Worm (Caenorhabditis elegans) whole organism, L1 larva: ENCODE results near the gene pap-2.
A peak's percentile ranks its signal among the peaks of the same experiment; 100 is the strongest.

ENCODE experiments used
- C16A3.4 ChIP-seq: fragments of 150-350 bp; optimal IDR thresholded peaks from 2 replicates; lab custom pipeline; 2014; ENCODE audit warnings: missing biosample characterization, missing genetic modification characterization
- alr-1 ChIP-seq: fragments of 200-800 bp; sonication (Bioruptor generic); optimal IDR thresholded peaks from 2 replicates; lab custom pipeline; 2018; ENCODE audit warnings: borderline replicate concordance, mild to moderate bottlenecking, missing genetic modification characterization, missing compliant biosample characterization
- ama-1 ChIP-seq: fragments of 150-350 bp; optimal IDR thresholded peaks from 2 replicates; lab custom pipeline; 2014
- blmp-1 ChIP-seq: fragments of 150-350 bp; optimal IDR thresholded peaks from 2 replicates; lab custom pipeline; 2014; ENCODE audit warnings: missing biosample characterization, missing genetic modification characterization
- ceh-82 ChIP-seq, 3 experiments: fragments of 150-350 bp in 1 of 3; sonication (generic microtip) in 2 of 3; optimal IDR thresholded peaks; 2 replicates each; lab custom pipeline; 2014 to 2017; ENCODE audit warnings: missing biosample characterization in 3 of 3, missing genetic modification characterization in 3 of 3
- ceh-88 ChIP-seq: fragments of 200-800 bp; sonication (Bioruptor generic); IDR thresholded peaks from 2 replicates; pipeline ENCODE4 v1.3.6; 2022; ENCODE audit warnings: missing genetic modification characterization, missing compliant biosample characterization
- ceh-90 ChIP-seq: sonication (generic microtip); optimal IDR thresholded peaks from 2 replicates; lab custom pipeline; 2016; ENCODE audit warnings: missing genetic modification characterization, missing compliant biosample characterization
- ces-1 ChIP-seq: fragments of 150-350 bp; optimal IDR thresholded peaks from 2 replicates; lab custom pipeline; 2014; ENCODE audit warnings: missing biosample characterization, missing genetic modification reagents, missing genetic modification characterization
- dpl-1 ChIP-seq, 3 experiments: fragments of 150-350 bp in 2 of 3; sonication (generic microtip) in 1 of 3; optimal IDR thresholded peaks; 2 replicates each; lab custom pipeline; 2014 to 2017; ENCODE audit warnings: missing biosample characterization in 3 of 3, missing genetic modification characterization in 3 of 3, missing genetic modification reagents in 3 of 3
- dsc-1 ChIP-seq: sonication (generic microtip); optimal IDR thresholded peaks from 2 replicates; lab custom pipeline; 2016; ENCODE audit warnings: mild to moderate bottlenecking, missing genetic modification characterization, missing compliant biosample characterization
- efl-1 ChIP-seq, 4 experiments: fragments of 150-350 bp; optimal IDR thresholded peaks in 3 of 4; peaks in 1 of 4; 1 replicate in 1 of 4; 2 replicates in 3 of 4; lab custom pipeline; 2014; ENCODE audit warnings: missing biosample characterization in 2 of 4, missing genetic modification characterization in 2 of 4, missing genetic modification reagents in 2 of 4
- egl-13 ChIP-seq: sonication (generic microtip); optimal IDR thresholded peaks from 2 replicates; lab custom pipeline; 2016; ENCODE audit warnings: missing genotype, missing genetic modification reagents, missing genetic modification characterization, missing compliant biosample characterization
- elt-3 ChIP-seq, 6 experiments: fragments of 150-350 bp in 1 of 6; sonication (generic microtip); optimal IDR thresholded peaks; 2 replicates each; lab custom pipeline; 2017 to 2018; ENCODE audit warnings: missing biosample characterization in 6 of 6, missing genetic modification characterization in 6 of 6, inconsistent platforms in 1 of 6
- ets-5 ChIP-seq: fragments of 200-800 bp; sonication (Bioruptor generic); IDR thresholded peaks from 2 replicates; pipeline ENCODE4 v1.3.6; 2022; ENCODE audit warnings: missing genetic modification characterization, missing compliant biosample characterization
- fkh-4 ChIP-seq: sonication (generic microtip); optimal IDR thresholded peaks from 2 replicates; lab custom pipeline; 2016; ENCODE audit warnings: missing compliant biosample characterization, missing genetic modification characterization, borderline replicate concordance
- fkh-8 ChIP-seq: sonication (generic microtip); optimal IDR thresholded peaks from 2 replicates; lab custom pipeline; 2016; ENCODE audit warnings: mild to moderate bottlenecking, missing genetic modification characterization, missing compliant biosample characterization
- fos-1 ChIP-seq: fragments of 150-350 bp; optimal IDR thresholded peaks from 2 replicates; lab custom pipeline; 2014; ENCODE audit warnings: missing biosample characterization, missing genetic modification characterization
- hlh-17 ChIP-seq: fragments of 200-800 bp; sonication (Bioruptor generic); optimal IDR thresholded peaks from 2 replicates; lab custom pipeline; 2018; ENCODE audit warnings: missing genetic modification characterization, mild to moderate bottlenecking, missing compliant biosample characterization, moderate library complexity, borderline replicate concordance
- hlh-4 ChIP-seq: sonication (generic microtip); optimal IDR thresholded peaks from 2 replicates; lab custom pipeline; 2016; ENCODE audit warnings: mild to moderate bottlenecking, missing genetic modification characterization, missing compliant biosample characterization
- hpl-2 ChIP-seq: fragments of 150-350 bp; optimal IDR thresholded peaks from 2 replicates; lab custom pipeline; 2014; ENCODE audit warnings: missing biosample characterization, missing genetic modification reagents, missing genetic modification characterization
- isw-1 ChIP-seq: fragments of 200-800 bp; sonication (Bioruptor generic); IDR thresholded peaks from 2 replicates; pipeline ENCODE4 v1.3.6; 2022; ENCODE audit warnings: missing genetic modification characterization, missing compliant biosample characterization
- lin-13 ChIP-seq: fragments of 150-350 bp; optimal IDR thresholded peaks from 2 replicates; lab custom pipeline; 2014; ENCODE audit warnings: missing biosample characterization, missing genetic modification reagents, missing genetic modification characterization
- lin-14 ChIP-seq: fragments of 200-800 bp; sonication (Bioruptor generic); optimal IDR thresholded peaks from 2 replicates; lab custom pipeline; 2018; ENCODE audit warnings: mild to moderate bottlenecking, missing genetic modification characterization, moderate library complexity, missing compliant biosample characterization
- lin-15B ChIP-seq: fragments of 150-350 bp; sonication (generic microtip); optimal IDR thresholded peaks from 3 replicates; lab custom pipeline; 2014; ENCODE audit warnings: missing biosample characterization, missing genetic modification characterization
- lin-35 ChIP-seq, 2 experiments: fragments of 150-350 bp; optimal IDR thresholded peaks; 2 replicates each; lab custom pipeline; 2014; ENCODE audit warnings: missing biosample characterization in 2 of 2, missing genetic modification characterization in 2 of 2, missing genetic modification reagents in 2 of 2
- lin-39 ChIP-seq: fragments of 150-350 bp; optimal IDR thresholded peaks from 2 replicates; lab custom pipeline; 2014; ENCODE audit warnings: missing biosample characterization, missing genetic modification reagents, missing genetic modification characterization
- lsy-2 ChIP-seq, 2 experiments: fragments of 150-350 bp; optimal IDR thresholded peaks; 2 replicates each; lab custom pipeline; 2014; ENCODE audit warnings: missing biosample characterization in 2 of 2, missing genetic modification characterization in 2 of 2
- mef-2 ChIP-seq: fragments of 150-350 bp; optimal IDR thresholded peaks from 2 replicates; lab custom pipeline; 2014; ENCODE audit warnings: missing biosample characterization, missing genetic modification characterization
- mep-1 ChIP-seq: fragments of 150-350 bp; optimal IDR thresholded peaks from 2 replicates; lab custom pipeline; 2014; ENCODE audit warnings: missing biosample characterization, missing genetic modification characterization
- nhr-12 ChIP-seq: sonication (generic microtip); optimal IDR thresholded peaks from 2 replicates; lab custom pipeline; 2017; ENCODE audit warnings: missing biosample characterization, missing genetic modification characterization
- nhr-20 ChIP-seq: sonication (generic microtip); optimal IDR thresholded peaks from 2 replicates; lab custom pipeline; 2016; ENCODE audit warnings: mild to moderate bottlenecking, missing genetic modification characterization, missing compliant biosample characterization
- nhr-71 ChIP-seq: sonication (generic microtip); optimal IDR thresholded peaks from 2 replicates; lab custom pipeline; 2016; ENCODE audit warnings: mild to moderate bottlenecking, missing genetic modification characterization, moderate library complexity, missing compliant biosample characterization
- nhr-76 ChIP-seq: sonication (generic microtip); optimal IDR thresholded peaks from 2 replicates; lab custom pipeline; 2017; ENCODE audit warnings: missing biosample characterization, missing genetic modification characterization
- nhr-84 ChIP-seq: sonication (generic microtip); optimal IDR thresholded peaks from 2 replicates; lab custom pipeline; 2017; ENCODE audit warnings: missing biosample characterization, missing genetic modification characterization
- nhr-85 ChIP-seq: sonication (generic microtip); peaks from one replicate; lab custom pipeline; 2016; ENCODE audit warnings: missing genetic modification characterization, inconsistent platforms, missing compliant biosample characterization
- nhr-90 ChIP-seq: sonication (generic microtip); optimal IDR thresholded peaks from 2 replicates; lab custom pipeline; 2016; ENCODE audit warnings: mild to moderate bottlenecking, missing genetic modification characterization, missing compliant biosample characterization; ENCODE audit not compliant: poor library complexity
- pax-3 ChIP-seq: fragments of 200-800 bp; sonication (Bioruptor generic); optimal IDR thresholded peaks from 2 replicates; lab custom pipeline; 2018; ENCODE audit warnings: mild to moderate bottlenecking, missing genetic modification characterization, moderate library complexity, missing compliant biosample characterization
- rnt-1 ChIP-seq: sonication (generic microtip); optimal IDR thresholded peaks from 2 replicates; lab custom pipeline; 2016; ENCODE audit warnings: mild to moderate bottlenecking, missing genetic modification characterization, moderate library complexity, missing compliant biosample characterization
- snpc-4 ChIP-seq: fragments of 150-350 bp; optimal IDR thresholded peaks from 2 replicates; lab custom pipeline; 2014; ENCODE audit warnings: missing biosample characterization, missing genetic modification characterization
- snu-23 ChIP-seq: sonication (generic microtip); optimal IDR thresholded peaks from 2 replicates; lab custom pipeline; 2016; ENCODE audit warnings: missing genetic modification characterization, missing compliant biosample characterization
- sox-4 ChIP-seq: sonication (generic microtip); optimal IDR thresholded peaks from 2 replicates; lab custom pipeline; 2016; ENCODE audit warnings: missing genetic modification characterization, missing compliant biosample characterization
- sup-37 ChIP-seq: fragments of 200-800 bp; sonication (Bioruptor generic); optimal IDR thresholded peaks from 2 replicates; lab custom pipeline; 2018; ENCODE audit warnings: mild to moderate bottlenecking, missing genetic modification characterization, missing compliant biosample characterization
- tbx-2 ChIP-seq: sonication (generic microtip); optimal IDR thresholded peaks from 2 replicates; lab custom pipeline; 2016; ENCODE audit warnings: missing genetic modification characterization, missing compliant biosample characterization
- unc-130 ChIP-seq: fragments of 150-350 bp; optimal IDR thresholded peaks from 2 replicates; lab custom pipeline; 2017; ENCODE audit warnings: missing biosample characterization, missing genetic modification characterization, inconsistent platforms
- unc-62 ChIP-seq: fragments of 150-350 bp; optimal IDR thresholded peaks from 2 replicates; lab custom pipeline; 2014; ENCODE audit warnings: missing biosample characterization, missing genetic modification reagents, missing genetic modification characterization
- unc-98 ChIP-seq: fragments of 200-800 bp; sonication (Bioruptor generic); IDR thresholded peaks from 2 replicates; pipeline ENCODE4 v1.3.6; 2022; ENCODE audit warnings: missing genetic modification characterization, missing compliant biosample characterization
- vab-15 ChIP-seq: sonication (generic microtip); optimal IDR thresholded peaks from 2 replicates; lab custom pipeline; 2017; ENCODE audit warnings: missing genotype, mild to moderate bottlenecking, missing genetic modification characterization, missing compliant biosample characterization
- zag-1 ChIP-seq: fragments of 150-350 bp; optimal IDR thresholded peaks from 2 replicates; lab custom pipeline; 2014; ENCODE audit warnings: missing biosample characterization, missing genetic modification characterization
- ztf-11 ChIP-seq, 2 experiments: sonication (generic microtip); optimal IDR thresholded peaks; 2 replicates each; lab custom pipeline; 2016 to 2017; ENCODE audit warnings: missing genetic modification characterization in 2 of 2, missing biosample characterization in 1 of 2, missing compliant biosample characterization in 1 of 2
- ztf-4 ChIP-seq: fragments of 150-350 bp; optimal IDR thresholded peaks from 2 replicates; lab custom pipeline; 2014; ENCODE audit warnings: missing biosample characterization, missing genetic modification characterization

The pap-2 gene

DNA sequence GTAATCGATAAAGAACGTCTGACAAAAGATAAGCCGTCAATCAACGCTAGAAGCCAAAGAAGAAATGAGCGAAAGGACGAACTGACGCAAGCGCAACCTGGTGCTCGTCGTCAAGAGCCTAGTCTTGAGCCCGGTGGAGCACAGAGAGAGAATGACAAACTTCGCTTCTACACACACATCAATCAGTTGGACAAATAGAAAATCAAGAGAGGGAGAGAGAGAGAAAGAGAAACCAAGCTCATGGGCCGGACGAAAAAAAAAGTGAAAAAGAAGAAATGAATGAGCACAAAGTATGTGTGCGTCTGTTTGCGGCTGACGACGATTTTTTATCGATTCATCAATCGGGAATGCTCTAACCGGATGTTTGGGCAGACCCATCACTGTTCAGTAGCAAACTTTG, 11.9 kb upstream of the pap-2 start (continued):
- TF ChIP-seq lin-39 = peak; percentile 22
- TF ChIP-seq vab-15 (tag; lab: Kevin White, UChicago) = no peak
- TF ChIP-seq ztf-11 (tag; optimal IDR thresholded peaks at IDR 0.05; lab: Kevin White, UChicago) = no peak
- TF ChIP-seq isw-1 = no peak
- TF ChIP-seq fkh-8 = no peak
- no peak for TF ChIP-seq mep-1 (tag; lab: Kevin White, UChicago)
- TF ChIP-seq nhr-84 = no peak
- TF ChIP-seq tbx-2 (tag; lab: Kevin White, UChicago) = no peak
- TF ChIP-seq unc-62 (GFP tag; lab: Kevin White, UChicago) = no peak
- TF ChIP-seq efl-1 (optimal IDR thresholded peaks at IDR 0.05; lab: Kevin White, UChicago) = peak; percentile 2 to 12
- TF ChIP-seq efl-1 (GFP tag; optimal IDR thresholded peaks at IDR 0.05 in 1 of 2; lab: Kevin White, UChicago) = peak; percentile 17 to 92
- no peak for TF ChIP-seq dpl-1 (GFP tag; optimal IDR thresholded peaks at IDR 0.05; lab: Kevin White, UChicago)
- no peak for TF ChIP-seq alr-1 (tag; lab: Kevin White, UChicago)
- no peak for TF ChIP-seq ceh-82 (tag; optimal IDR thresholded peaks at IDR 0.05; lab: Kevin White, UChicago)
- TF ChIP-seq rnt-1 (tag; lab: Kevin White, UChicago) = peak; percentile 66
- no peak for TF ChIP-seq ces-1 (GFP tag; lab: Kevin White, UChicago)
- TF ChIP-seq sox-4 (tag; lab: Kevin White, UChicago) = no peak
- TF ChIP-seq elt-3 (tag; optimal IDR thresholded peaks at IDR 0.05; lab: Kevin White, UChicago) = no peak
- no peak for TF ChIP-seq lin-13 (GFP tag; lab: Kevin White, UChicago)
- TF ChIP-seq nhr-76 (tag; lab: Kevin White, UChicago) = no peak
- no peak for TF ChIP-seq ceh-88 (GFP tag; lab: Robert Waterston, UW)
- TF ChIP-seq nhr-90 (tag; lab: Kevin White, UChicago) = no peak
- TF ChIP-seq egl-13 (tag; lab: Kevin White, UChicago) = no peak
- TF ChIP-seq lin-35 (GFP tag; optimal IDR thresholded peaks at IDR 0.05; lab: Kevin White, UChicago) = peak in 1 of 2 experiments; percentile 0
- no peak for TF ChIP-seq fkh-4 (tag; lab: Kevin White, UChicago)
- TF ChIP-seq zag-1 (tag; lab: Kevin White, UChicago) = no peak
- no peak for TF ChIP-seq ets-5 (GFP tag; lab: Robert Waterston, UW)
- TF ChIP-seq lin-14 (GFP tag; lab: Kevin White, UChicago) = peak; percentile 48
- no peak for TF ChIP-seq hlh-17 (GFP tag; lab: Kevin White, UChicago)
- no peak for TF ChIP-seq hlh-4 (tag; lab: Kevin White, UChicago)
- TF ChIP-seq hpl-2 (GFP tag; lab: Kevin White, UChicago) = no peak
- TF ChIP-seq ztf-4 = no peak
- no peak for TF ChIP-seq pax-3 (tag; lab: Kevin White, UChicago)
- no peak for TF ChIP-seq ceh-90 (tag; lab: Kevin White, UChicago)
- peak; percentile 52 for TF ChIP-seq nhr-71 (tag; lab: Kevin White, UChicago)
- no peak for TF ChIP-seq lin-15B (tag; lab: Kevin White, UChicago)
- TF ChIP-seq dsc-1 (tag; lab: Kevin White, UChicago) = peak; percentile 27

DNA sequence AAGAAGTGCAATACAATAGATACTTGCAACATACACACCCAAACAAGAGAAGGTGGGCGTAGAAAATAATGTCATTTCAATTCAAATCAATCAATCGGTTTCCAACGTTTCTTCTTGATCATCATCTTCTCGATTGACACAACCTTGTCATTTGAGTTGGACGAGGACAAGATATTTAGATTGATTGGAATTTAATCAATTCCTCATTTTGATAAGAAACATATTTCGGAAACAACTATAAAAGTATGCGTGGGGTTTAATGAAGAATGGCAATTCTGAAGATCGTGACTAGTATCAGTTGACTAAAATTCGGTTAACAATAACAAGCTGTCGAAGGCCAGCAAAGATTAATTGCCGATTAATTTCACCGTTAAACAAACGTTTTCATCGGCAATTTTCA, 11.4 kb upstream of the pap-2 start:
- TF ChIP-seq unc-130 = peak; percentile 51
- peak; percentile 6 for TF ChIP-seq fkh-4 (tag; lab: Kevin White, UChicago)
- peak in 1 of 2 experiments; percentile 29 for TF ChIP-seq lin-35 (GFP tag; optimal IDR thresholded peaks at IDR 0.05; lab: Kevin White, UChicago)
- no peak for TF ChIP-seq ces-1 (GFP tag; lab: Kevin White, UChicago)
- TF ChIP-seq efl-1 (optimal IDR thresholded peaks at IDR 0.05; lab: Kevin White, UChicago) = no peak
- peak in 1 of 2 experiments; percentile 40 for TF ChIP-seq efl-1 (GFP tag; optimal IDR thresholded peaks at IDR 0.05 in 1 of 2; lab: Kevin White, UChicago)
- TF ChIP-seq mep-1 (tag; lab: Kevin White, UChicago) = peak; percentile 39
- TF ChIP-seq vab-15 (tag; lab: Kevin White, UChicago) = peak; percentile 37
- TF ChIP-seq snpc-4 (tag; lab: Kevin White, UChicago) = no peak
- TF ChIP-seq unc-98 (GFP tag; lab: Robert Waterston, UW) = no peak
- peak in 5 of 6 experiments; percentile 41 to 89 (median 65) for TF ChIP-seq elt-3 (tag; optimal IDR thresholded peaks at IDR 0.05; lab: Kevin White, UChicago)
- no peak for TF ChIP-seq ama-1 (lab: Kevin White, UChicago)
- no peak for TF ChIP-seq nhr-12
- TF ChIP-seq nhr-85 (tag; lab: Kevin White, UChicago) = peak; percentile 91
- TF ChIP-seq fos-1 = no peak
- TF ChIP-seq snu-23 (GFP tag; lab: Kevin White, UChicago) = peak; percentile 47
- peak; percentile 36 for TF ChIP-seq blmp-1 (tag; lab: Kevin White, UChicago)
- TF ChIP-seq lin-14 (GFP tag; lab: Kevin White, UChicago) = peak; percentile 56
- TF ChIP-seq rnt-1 (tag; lab: Kevin White, UChicago) = no peak
- peak in 1 of 2 experiments; percentile 39 for TF ChIP-seq lsy-2 (tag; optimal IDR thresholded peaks at IDR 0.05; lab: Kevin White, UChicago)
- TF ChIP-seq C16A3.4 (tag; lab: Kevin White, UChicago) = peak; percentile 22
- TF ChIP-seq nhr-20 (tag; lab: Kevin White, UChicago) = peak; percentile 13
- TF ChIP-seq mef-2 (tag; lab: Kevin White, UChicago) = no peak
- peak; percentile 10 for TF ChIP-seq tbx-2 (tag; lab: Kevin White, UChicago)
- no peak for TF ChIP-seq dsc-1 (tag; lab: Kevin White, UChicago)
- TF ChIP-seq ceh-90 (tag; lab: Kevin White, UChicago) = no peak
- TF ChIP-seq sup-37 (GFP tag; lab: Kevin White, UChicago) = no peak
